Worm (Caenorhabditis elegans): ENCODE measurements around the gene C48D5.3.

- TF ChIP-seq flt-1 (GFP tag; IDR thresholded peaks at IDR 0.05) = no peak
- TF ChIP-seq klf-2 (GFP tag; conservative IDR thresholded peaks at IDR 0.05) = no peak
- TF ChIP-seq cog-1 (tag; optimal IDR thresholded peaks at IDR 0.05) = no peak
- no peak for TF ChIP-seq med-1 (GFP tag; optimal IDR thresholded peaks at IDR 0.05; ENCODE audit: insufficient read depth)
- TF ChIP-seq T22C8.4 (GFP tag; IDR thresholded peaks at IDR 0.05) = no peak
- no peak for TF ChIP-seq tab-1 (GFP tag; IDR thresholded peaks at IDR 0.05)
- 0 out of 2 replicates have a peak, but pooled peaks have one; percentile 44 for TF ChIP-seq ztf-23 (GFP tag; IDR thresholded peaks at IDR 0.05)
These were observed 30.9 kb upstream of the C48D5.3 start for ce11 chrIII:3612387-3612786.
